Worm (Caenorhabditis elegans) whole organism, mixed stage, embryonic: ENCODE data around the gene B0198.3.
A peak's percentile ranks its signal among the peaks of the same experiment; 100 is the strongest.

ENCODE experiments used
- M03D4.4 ChIP-seq: sonication (generic microtip); optimal IDR thresholded peaks from 2 replicates; lab custom pipeline; 2017; ENCODE audit warnings: mild to moderate bottlenecking, missing genetic modification characterization, missing compliant biosample characterization
- bed-3 ChIP-seq: fragments of 200-800 bp; sonication (Bioruptor generic); optimal IDR thresholded peaks from 3 replicates; lab custom pipeline; 2018; ENCODE audit warnings: mild to moderate bottlenecking, missing genetic modification characterization, moderate library complexity, missing compliant biosample characterization
- blmp-1 ChIP-seq: fragments of 150-350 bp; optimal IDR thresholded peaks from 2 replicates; lab custom pipeline; 2014; ENCODE audit warnings: missing biosample characterization, missing genetic modification characterization
- ceh-39 ChIP-seq: fragments of 150-350 bp; optimal IDR thresholded peaks from 2 replicates; lab custom pipeline; 2014; ENCODE audit warnings: missing biosample characterization, missing genetic modification characterization
- ceh-43 ChIP-seq: fragments of 200-800 bp; sonication (Bioruptor generic); optimal IDR thresholded peaks from 2 replicates; lab custom pipeline; 2018; ENCODE audit warnings: mild to moderate bottlenecking, missing genetic modification characterization, moderate library complexity, missing compliant biosample characterization
- ceh-83 ChIP-seq: fragments of 200-800 bp; sonication (Bioruptor generic); optimal IDR thresholded peaks from 2 replicates; lab custom pipeline; 2018; ENCODE audit warnings: mild to moderate bottlenecking, missing genetic modification characterization, missing compliant biosample characterization
- ces-1 ChIP-seq: fragments of 150-350 bp; optimal IDR thresholded peaks from 2 replicates; lab custom pipeline; 2014; ENCODE audit warnings: missing biosample characterization, missing genetic modification reagents, missing genetic modification characterization
- cnd-1 ChIP-seq: fragments of 200-800 bp; sonication (Bioruptor generic); optimal IDR thresholded peaks from 2 replicates; lab custom pipeline; 2018; ENCODE audit warnings: mild to moderate bottlenecking, missing genetic modification characterization, missing compliant biosample characterization
- drap-1 ChIP-seq: fragments of 200-800 bp; sonication (Bioruptor generic); optimal IDR thresholded peaks from 3 replicates; lab custom pipeline; 2018; ENCODE audit warnings: mild to moderate bottlenecking, missing genetic modification characterization, missing compliant biosample characterization
- elt-1 ChIP-seq: sonication (generic microtip); optimal IDR thresholded peaks from 2 replicates; lab custom pipeline; 2017; ENCODE audit warnings: missing genetic modification characterization, mild to moderate bottlenecking, missing compliant biosample characterization, antibody characterized with exemption, moderate library complexity, borderline replicate concordance; ENCODE audit not compliant: insufficient read depth
- elt-3 ChIP-seq: fragments of 150-350 bp; optimal IDR thresholded peaks from 2 replicates; lab custom pipeline; 2014; ENCODE audit warnings: missing biosample characterization, missing genetic modification characterization
- flh-1 ChIP-seq: fragments of 200-800 bp; sonication (Bioruptor generic); optimal IDR thresholded peaks from 2 replicates; lab custom pipeline; 2018; ENCODE audit warnings: mild to moderate bottlenecking, missing genetic modification characterization, moderate library complexity, missing compliant biosample characterization
- ham-2 ChIP-seq: fragments of 200-800 bp; sonication (Bioruptor generic); optimal IDR thresholded peaks from 2 replicates; lab custom pipeline; 2018; ENCODE audit warnings: mild to moderate bottlenecking, missing genetic modification characterization, missing compliant biosample characterization
- hlh-1 ChIP-seq: fragments of 150-350 bp; optimal IDR thresholded peaks from 2 replicates; lab custom pipeline; 2014; ENCODE audit warnings: missing biosample characterization, missing genetic modification reagents, missing genetic modification characterization
- lin-13 ChIP-seq: fragments of 150-350 bp; optimal IDR thresholded peaks from 2 replicates; lab custom pipeline; 2014; ENCODE audit warnings: missing biosample characterization, missing genetic modification characterization
- lin-32 ChIP-seq: fragments of 200-800 bp; sonication (Bioruptor generic); optimal IDR thresholded peaks from 2 replicates; lab custom pipeline; 2018; ENCODE audit warnings: mild to moderate bottlenecking, missing genetic modification characterization, missing compliant biosample characterization
- lsy-2 ChIP-seq: fragments of 150-350 bp; optimal IDR thresholded peaks from 2 replicates; lab custom pipeline; 2014; ENCODE audit warnings: missing biosample characterization, missing genetic modification characterization
- mab-5 ChIP-seq: fragments of 150-350 bp; optimal IDR thresholded peaks from 2 replicates; lab custom pipeline; 2014; ENCODE audit warnings: missing biosample characterization, missing genetic modification characterization
- mep-1 ChIP-seq: fragments of 150-350 bp; optimal IDR thresholded peaks from 2 replicates; lab custom pipeline; 2017; ENCODE audit warnings: missing biosample characterization, missing genetic modification reagents, missing genetic modification characterization, inconsistent platforms
- mls-2 ChIP-seq: sonication (generic microtip); optimal IDR thresholded peaks from 2 replicates; lab custom pipeline; 2016; ENCODE audit warnings: mild to moderate bottlenecking, missing genetic modification characterization, moderate library complexity, missing compliant biosample characterization
- nhr-12 ChIP-seq: fragments of 150-350 bp; optimal IDR thresholded peaks from 2 replicates; lab custom pipeline; 2014; ENCODE audit warnings: missing biosample characterization, missing genetic modification characterization
- nhr-2 ChIP-seq: fragments of 150-350 bp; optimal IDR thresholded peaks from 2 replicates; lab custom pipeline; 2014; ENCODE audit warnings: missing biosample characterization, missing genetic modification characterization
- nhr-237 ChIP-seq: fragments of 150-350 bp; optimal IDR thresholded peaks from 2 replicates; lab custom pipeline; 2014; ENCODE audit warnings: missing biosample characterization, missing genetic modification characterization
- nhr-28 ChIP-seq: fragments of 150-350 bp; optimal IDR thresholded peaks from 2 replicates; lab custom pipeline; 2014; ENCODE audit warnings: missing biosample characterization, missing genetic modification characterization
- nhr-76 ChIP-seq: sonication (generic microtip); optimal IDR thresholded peaks from 2 replicates; lab custom pipeline; 2017; ENCODE audit warnings: missing biosample characterization, missing genetic modification characterization
- pha-4 ChIP-seq: fragments of 150-350 bp; optimal IDR thresholded peaks from 2 replicates; lab custom pipeline; 2018; ENCODE audit warnings: missing biosample characterization, missing genetic modification reagents, missing genetic modification characterization
- sem-2 ChIP-seq: fragments of 200-800 bp; sonication (Bioruptor generic); optimal IDR thresholded peaks from 2 replicates; lab custom pipeline; 2018; ENCODE audit warnings: mild to moderate bottlenecking, missing genetic modification characterization, missing compliant biosample characterization
- snpc-4 ChIP-seq: fragments of 150-350 bp; optimal IDR thresholded peaks from 2 replicates; lab custom pipeline; 2014; ENCODE audit warnings: missing biosample characterization, missing genetic modification characterization
- sptf-1 ChIP-seq: sonication (generic microtip); optimal IDR thresholded peaks from 2 replicates; lab custom pipeline; 2017; ENCODE audit warnings: mild to moderate bottlenecking, missing genetic modification characterization, moderate library complexity, missing compliant biosample characterization
- tbx-8 ChIP-seq: fragments of 200-800 bp; sonication (Bioruptor generic); optimal IDR thresholded peaks from 2 replicates; lab custom pipeline; 2018; ENCODE audit warnings: mild to moderate bottlenecking, missing genetic modification characterization, moderate library complexity, missing compliant biosample characterization
- unc-120 ChIP-seq: sonication (generic microtip); optimal IDR thresholded peaks from 2 replicates; lab custom pipeline; 2017; ENCODE audit warnings: missing genetic modification characterization, missing compliant biosample characterization; ENCODE audit not compliant: poor library complexity, severe bottlenecking
- unc-39 ChIP-seq: fragments of 150-350 bp; optimal IDR thresholded peaks from 2 replicates; lab custom pipeline; 2014; ENCODE audit warnings: missing biosample characterization, missing genetic modification characterization
- unc-62 ChIP-seq: fragments of 150-350 bp; optimal IDR thresholded peaks from 2 replicates; lab custom pipeline; 2014; ENCODE audit warnings: missing biosample characterization, missing genetic modification reagents, missing genetic modification characterization
- zip-8 ChIP-seq: fragments of 150-350 bp; optimal IDR thresholded peaks from 2 replicates; lab custom pipeline; 2014; ENCODE audit warnings: missing biosample characterization, missing genetic modification characterization
- ztf-11 ChIP-seq: fragments of 150-350 bp; optimal IDR thresholded peaks from 2 replicates; lab custom pipeline; 2014; ENCODE audit warnings: missing biosample characterization, missing genetic modification characterization

Gene B0198.3

DNA sequence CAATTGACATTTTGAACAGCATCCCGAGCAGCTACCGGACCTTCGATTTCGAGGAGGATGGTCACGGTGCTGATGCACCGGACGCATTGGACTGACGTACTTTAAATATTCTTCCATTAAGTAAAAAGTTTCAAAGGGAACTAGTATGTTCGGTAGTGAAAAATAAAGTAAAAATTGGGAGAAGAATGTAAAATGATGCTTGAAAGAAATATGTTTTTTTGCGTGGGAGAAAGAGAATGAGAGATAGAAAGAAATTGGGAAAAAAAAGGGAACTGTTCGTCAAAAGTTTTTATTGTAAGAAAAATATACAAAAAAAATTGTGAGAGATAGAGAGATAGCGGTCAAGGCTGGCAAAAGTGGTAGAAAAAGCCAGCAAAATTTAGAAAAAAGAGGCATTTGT lies 22.9 kb downstream of the B0198.3 start, which contains the start of gene tsp-20:
tsp-20 (minus strand) TSS at position 101 of the 400 bp plus-strand sequence.
- TF ChIP-seq blmp-1 (tag; lab: Kevin White, UChicago) (no peak), sptf-1 (tag; lab: Kevin White, UChicago) (no peak), unc-120 (tag; lab: Kevin White, UChicago) (no peak), nhr-76 (tag; lab: Kevin White, UChicago) (no peak)

DNA sequence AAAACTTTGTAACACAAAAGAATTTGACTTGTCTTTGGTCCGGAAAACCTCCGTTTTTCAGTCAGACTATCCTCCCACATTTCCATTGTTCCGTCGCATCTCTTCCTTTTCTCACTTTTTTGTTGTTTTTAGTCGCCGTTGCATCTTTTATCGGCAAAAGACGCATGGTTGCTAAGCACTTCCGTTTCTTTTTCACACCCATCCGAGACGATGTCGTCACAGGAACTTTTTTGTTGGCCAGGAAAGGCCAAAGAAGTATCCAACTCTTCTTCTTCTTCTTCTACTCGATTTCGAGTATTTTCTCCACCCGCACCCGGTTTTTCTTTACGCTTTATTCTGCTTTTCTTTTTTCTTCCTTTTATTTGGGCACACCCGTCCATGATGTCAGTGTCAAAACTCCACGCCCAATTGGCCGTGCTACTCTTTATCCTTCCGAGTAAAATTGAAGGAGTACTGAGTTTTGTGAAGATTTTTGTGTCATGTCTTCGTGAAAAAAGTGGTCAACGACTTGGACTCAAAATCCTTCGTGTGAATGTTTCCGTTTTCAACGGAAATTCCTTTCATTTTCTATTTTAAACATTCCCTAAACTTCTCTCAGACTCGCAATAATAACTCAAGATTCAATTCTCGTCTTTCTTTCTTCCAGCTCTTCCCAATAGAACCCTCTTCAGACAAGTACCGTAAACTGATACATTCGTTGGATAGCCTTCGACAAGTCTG lies 31.6 kb downstream of the B0198.3 start, which contains the start of gene B0198.2:
B0198.2 (plus strand) TSS at position 670 of the 720 bp plus-strand sequence.
- TF ChIP-seq elt-1 (tag; lab: Kevin White, UChicago), result no peak
- TF ChIP-seq lin-32 (GFP tag; lab: Kevin White, UChicago), result no peak

DNA sequence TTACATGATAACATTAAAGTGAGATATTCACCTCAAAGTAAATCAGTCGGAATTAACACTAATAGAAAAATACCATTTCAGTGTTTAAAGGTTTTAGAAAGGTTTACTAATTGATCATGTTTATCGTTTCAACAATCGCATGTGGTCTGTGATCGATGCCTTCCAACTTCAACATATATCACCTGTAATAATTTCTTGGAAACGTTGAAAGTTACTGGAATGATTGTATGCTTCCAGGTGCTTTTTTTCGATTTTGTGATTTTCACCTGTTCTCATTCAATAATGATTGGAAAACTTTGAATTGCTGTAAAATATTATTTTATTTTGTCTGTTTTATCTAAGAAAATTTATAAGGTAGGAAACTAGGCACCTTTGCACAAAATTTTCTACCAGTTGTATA lies 34.4 kb downstream of the B0198.3 start:
- TF ChIP-seq lin-13 (tag; lab: Kevin White, UChicago), result no peak
- no peak for TF ChIP-seq nhr-28 (tag; lab: Kevin White, UChicago)
- TF ChIP-seq ztf-11 (tag; lab: Kevin White, UChicago), result no peak
- no peak for TF ChIP-seq snpc-4
- no peak for TF ChIP-seq flh-1 (GFP tag; lab: Kevin White, UChicago)
- no peak for TF ChIP-seq hlh-1 (tag; lab: Kevin White, UChicago)

DNA sequence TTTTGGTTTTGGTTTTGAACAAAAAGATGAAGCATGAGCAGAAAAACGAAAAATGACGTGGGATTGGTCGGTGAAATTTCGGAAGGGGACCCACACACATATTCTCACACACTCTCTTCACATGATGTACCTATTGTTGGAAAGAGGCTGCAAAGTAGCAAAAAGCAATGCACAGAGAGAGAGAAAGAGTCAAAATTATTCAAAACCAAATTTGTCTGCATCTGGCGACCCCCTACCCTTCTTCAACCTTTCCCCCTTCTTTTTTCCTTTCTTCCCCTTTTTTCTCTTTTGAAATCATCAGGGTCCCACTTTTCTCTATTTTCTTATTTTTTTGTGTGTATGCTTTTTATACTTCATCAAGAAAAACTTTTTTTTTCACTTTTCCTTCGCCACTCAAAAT lies 35.4 kb downstream of the B0198.3 start:
- peak; percentile 13 for TF ChIP-seq ces-1 (GFP tag; lab: Kevin White, UChicago)
- no peak for TF ChIP-seq elt-3

DNA sequence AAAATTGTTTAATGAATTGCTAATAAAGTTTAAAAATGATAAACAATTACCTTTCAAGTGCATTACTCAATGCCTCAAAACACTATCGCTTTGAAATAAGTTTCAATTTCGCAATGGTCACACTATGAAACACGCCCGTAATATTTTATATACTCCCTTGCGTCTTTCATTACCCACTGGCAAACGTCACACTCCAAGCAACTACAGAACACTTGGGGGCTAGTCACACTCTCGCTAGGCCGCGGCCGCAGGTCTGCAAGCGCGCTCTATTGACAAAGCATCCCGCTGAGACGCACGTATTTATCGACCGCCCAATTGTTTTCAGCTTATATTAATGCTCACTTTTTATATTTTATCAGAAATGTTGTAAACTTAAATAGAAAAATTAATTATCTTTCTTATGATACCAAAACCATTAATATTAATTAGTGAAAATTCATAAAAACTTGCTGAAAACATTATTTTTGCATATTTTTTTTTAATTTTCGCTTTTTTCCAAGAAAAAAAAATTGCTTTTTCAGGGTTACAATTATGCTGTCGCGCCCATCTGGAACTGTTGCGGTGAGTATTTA lies 38.9 kb downstream of the B0198.3 start, which contains the start of the genes nmat-1 and ucr-2.1:
nmat-1 (minus strand) TSS at position 136 of the 572 bp plus-strand sequence.
ucr-2.1 (plus strand) TSS at position 522 of the 572 bp plus-strand sequence.
- TF ChIP-seq lsy-2 (tag; lab: Kevin White, UChicago) (peak; percentile 39), ces-1 (GFP tag; lab: Kevin White, UChicago) (peak; percentile 4), hlh-1 (tag; lab: Kevin White, UChicago) (no peak), mab-5 (no peak), cnd-1 (tag; lab: Kevin White, UChicago) (no peak), M03D4.4 (tag; lab: Kevin White, UChicago) (no peak), nhr-76 (tag; lab: Kevin White, UChicago) (no peak), tbx-8 (no peak), ham-2 (GFP tag; lab: Kevin White, UChicago) (peak; percentile 84), mls-2 (peak; percentile 12), snpc-4 (no peak), zip-8 (no peak), lin-32 (GFP tag; lab: Kevin White, UChicago) (no peak), nhr-237 (tag; lab: Kevin White, UChicago) (peak; percentile 41), nhr-28 (tag; lab: Kevin White, UChicago) (no peak), lin-13 (tag; lab: Kevin White, UChicago) (peak; percentile 52), flh-1 (GFP tag; lab: Kevin White, UChicago) (no peak), ztf-11 (tag; lab: Kevin White, UChicago) (no peak), ceh-39 (tag; lab: Kevin White, UChicago) (peak; percentile 38), drap-1 (GFP tag; lab: Kevin White, UChicago) (no peak), unc-39 (tag; lab: Kevin White, UChicago) (no peak), blmp-1 (tag; lab: Kevin White, UChicago) (no peak), mep-1 (tag; lab: Kevin White, UChicago) (peak; percentile 80), sem-2 (GFP tag; lab: Kevin White, UChicago) (no peak), ceh-43 (GFP tag; lab: Kevin White, UChicago) (no peak), ceh-83 (no peak), nhr-2 (no peak), pha-4 (peak; percentile 44), bed-3 (GFP tag; lab: Kevin White, UChicago) (no peak), unc-120 (tag; lab: Kevin White, UChicago) (no peak), elt-3 (no peak), nhr-12 (no peak), elt-1 (tag; lab: Kevin White, UChicago) (no peak), unc-62 (GFP tag; lab: Kevin White, UChicago) (no peak), sptf-1 (tag; lab: Kevin White, UChicago) (peak; percentile 53)
